Fruit fly (Drosophila melanogaster) whole organism, prepupa: ENCODE results near the gene PGS1.

ENCODE experiments used
- Blimp-1 ChIP-seq: fragments of 200-800 bp; sonication (Bioruptor generic); optimal IDR thresholded peaks from 3 replicates; lab custom pipeline; 2017; ENCODE audit warnings: missing biosample characterization, missing genetic modification characterization, mild to moderate bottlenecking, moderate library complexity, missing genetic modification reagents
- CG10669 ChIP-seq: fragments of 200-800 bp; sonication (Bioruptor generic); optimal IDR thresholded peaks from 3 replicates; lab custom pipeline; 2018; ENCODE audit warnings: missing biosample characterization, mild to moderate bottlenecking, missing genetic modification characterization, moderate library complexity
- CG11294 ChIP-seq: fragments of 200-800 bp; sonication (Bioruptor generic); IDR thresholded peaks from 2 replicates; pipeline ENCODE4 v1.3.6; 2022; ENCODE audit warnings: missing biosample characterization, missing genetic modification characterization
- CG11762 ChIP-seq: fragments of 200-800 bp; sonication (Bioruptor generic); optimal IDR thresholded peaks from 3 replicates; lab custom pipeline; 2016; ENCODE audit warnings: missing biosample characterization, missing genetic modification characterization; ENCODE audit not compliant: insufficient read depth
- CG15336 ChIP-seq: fragments of 200-800 bp; sonication (Bioruptor generic); IDR thresholded peaks from 2 replicates; pipeline ENCODE4 v1.3.6; 2022; ENCODE audit warnings: missing biosample characterization, missing genetic modification characterization
- CG1621 ChIP-seq: fragments of 200-800 bp; sonication (Bioruptor generic); optimal IDR thresholded peaks from 3 replicates; lab custom pipeline; 2018; ENCODE audit warnings: missing biosample characterization, mild to moderate bottlenecking, missing genetic modification characterization
- CG16779 ChIP-seq: fragments of 200-800 bp; sonication (Bioruptor generic); optimal IDR thresholded peaks from 3 replicates; lab custom pipeline; 2017; ENCODE audit warnings: missing biosample characterization, mild to moderate bottlenecking, missing genetic modification characterization
- CG3032 ChIP-seq: fragments of 200-800 bp; optimal IDR thresholded peaks from 2 replicates; lab custom pipeline; 2019; ENCODE audit warnings: missing biosample characterization, mild to moderate bottlenecking, missing genetic modification characterization, moderate library complexity
- CG31627 ChIP-seq: fragments of 200-800 bp; sonication (Bioruptor generic); optimal IDR thresholded peaks from 3 replicates; lab custom pipeline; 2016; ENCODE audit warnings: missing biosample characterization, missing genetic modification characterization
- CG32006 ChIP-seq: fragments of 200-800 bp; sonication (Bioruptor generic); optimal IDR thresholded peaks from 3 replicates; lab custom pipeline; 2017; ENCODE audit warnings: missing biosample characterization, mild to moderate bottlenecking, missing genetic modification characterization
- CG4318 ChIP-seq: fragments of 200-800 bp; sonication (Bioruptor generic); optimal IDR thresholded peaks from 3 replicates; lab custom pipeline; 2017; ENCODE audit warnings: missing biosample characterization, mild to moderate bottlenecking, missing genetic modification characterization
- CG6163 ChIP-seq: fragments of 200-800 bp; sonication (Bioruptor generic); IDR thresholded peaks from 3 replicates; pipeline ENCODE4 v1.3.6; 2022; ENCODE audit warnings: missing biosample characterization, missing genetic modification characterization
- CG6276 ChIP-seq: fragments of 200-800 bp; sonication (Bioruptor generic); optimal IDR thresholded peaks from 2 replicates; lab custom pipeline; 2017; ENCODE audit warnings: missing biosample characterization, mild to moderate bottlenecking, missing genetic modification characterization
- CG6792 ChIP-seq: fragments of 200-800 bp; sonication (Bioruptor generic); optimal IDR thresholded peaks from 3 replicates; lab custom pipeline; 2016; ENCODE audit warnings: missing biosample characterization, missing genetic modification characterization
- CG6808 ChIP-seq: fragments of 200-800 bp; sonication (Bioruptor generic); optimal IDR thresholded peaks from 3 replicates; lab custom pipeline; 2017; ENCODE audit warnings: missing biosample characterization, missing genetic modification characterization, mild to moderate bottlenecking, moderate library complexity, missing genetic modification reagents
- CG6854 ChIP-seq: fragments of 200-800 bp; sonication (Bioruptor generic); optimal IDR thresholded peaks from 2 replicates; lab custom pipeline; 2017; ENCODE audit warnings: missing biosample characterization, mild to moderate bottlenecking, missing genetic modification characterization
- CG7368 ChIP-seq: fragments of 200-800 bp; sonication (Bioruptor generic); optimal IDR thresholded peaks from 3 replicates; lab custom pipeline; 2016; ENCODE audit warnings: missing biosample characterization, missing genetic modification characterization
- CG8119 ChIP-seq: fragments of 200-800 bp; sonication (Bioruptor generic); IDR thresholded peaks from 3 replicates; pipeline ENCODE4 v1.3.6; 2022; ENCODE audit warnings: missing biosample characterization, missing genetic modification characterization
- CG8319 ChIP-seq: fragments of 200-800 bp; sonication (Bioruptor generic); optimal IDR thresholded peaks from 3 replicates; lab custom pipeline; 2016; ENCODE audit warnings: missing biosample characterization, missing genetic modification characterization
- CG9139 ChIP-seq: fragments of 200-800 bp; sonication (Bioruptor generic); optimal IDR thresholded peaks from 3 replicates; lab custom pipeline; 2017; ENCODE audit warnings: missing biosample characterization, mild to moderate bottlenecking, missing genetic modification characterization
- Eip75B ChIP-seq: fragments of 200-800 bp; sonication (Bioruptor generic); optimal IDR thresholded peaks from 3 replicates; lab custom pipeline; 2016; ENCODE audit warnings: missing biosample characterization, missing genetic modification characterization
- Eip78C ChIP-seq: fragments of 200-800 bp; sonication (Bioruptor generic); peaks from one replicate; lab custom pipeline; 2016; ENCODE audit warnings: missing biosample characterization, missing genetic modification characterization
- Eip93F ChIP-seq: fragments of 200-800 bp; sonication (Bioruptor generic); optimal IDR thresholded peaks from 2 replicates; lab custom pipeline; 2016; ENCODE audit warnings: missing biosample characterization, mild to moderate bottlenecking, missing genetic modification characterization
- Ets96B ChIP-seq: fragments of 200-800 bp; optimal IDR thresholded peaks from 2 replicates; lab custom pipeline; 2019; ENCODE audit warnings: missing biosample characterization, mild to moderate bottlenecking, missing genetic modification characterization, moderate library complexity
- Hr38 ChIP-seq: sonication (Bioruptor generic); optimal IDR thresholded peaks from 2 replicates; lab custom pipeline; 2016; ENCODE audit warnings: missing biosample characterization, missing genetic modification characterization
- Hr39 ChIP-seq: fragments of 200-800 bp; sonication (Bioruptor generic); optimal IDR thresholded peaks from 2 replicates; lab custom pipeline; 2016; ENCODE audit warnings: missing biosample characterization, missing genetic modification characterization
- Hr4 ChIP-seq: fragments of 200-800 bp; sonication (Bioruptor generic); optimal IDR thresholded peaks from 3 replicates; lab custom pipeline; 2016; ENCODE audit warnings: missing biosample characterization, missing genetic modification characterization
- OdsH ChIP-seq: fragments of 200-800 bp; sonication (Bioruptor generic); optimal IDR thresholded peaks from 3 replicates; lab custom pipeline; 2016; ENCODE audit warnings: missing biosample characterization, missing genetic modification characterization
- Smox ChIP-seq: fragments of 200-800 bp; sonication (Bioruptor generic); optimal IDR thresholded peaks from 3 replicates; lab custom pipeline; 2016; ENCODE audit warnings: missing biosample characterization, missing genetic modification characterization
- Sox102F ChIP-seq: fragments of 200-800 bp; sonication (Bioruptor generic); optimal IDR thresholded peaks from 2 replicates; lab custom pipeline; 2016; ENCODE audit warnings: missing biosample characterization, mild to moderate bottlenecking, missing genetic modification characterization
- Sox14 ChIP-seq: fragments of 200-800 bp; sonication (Bioruptor generic); optimal IDR thresholded peaks from 3 replicates; lab custom pipeline; 2016; ENCODE audit warnings: missing biosample characterization, missing genetic modification characterization
- Sox15 ChIP-seq: fragments of 200-800 bp; sonication (Bioruptor generic); optimal IDR thresholded peaks from 3 replicates; lab custom pipeline; 2016; ENCODE audit warnings: missing biosample characterization, missing genetic modification characterization
- achi ChIP-seq: fragments of 200-800 bp; sonication (Bioruptor generic); optimal IDR thresholded peaks from 3 replicates; lab custom pipeline; 2016; ENCODE audit warnings: missing biosample characterization, missing genetic modification characterization
- acj6 ChIP-seq: fragments of 200-800 bp; sonication (Bioruptor generic); optimal IDR thresholded peaks from 3 replicates; lab custom pipeline; 2016; ENCODE audit warnings: missing biosample characterization, missing genetic modification characterization
- cyc ChIP-seq: fragments of 200-800 bp; sonication (Bioruptor generic); optimal IDR thresholded peaks from 3 replicates; lab custom pipeline; 2016; ENCODE audit warnings: missing biosample characterization, missing genetic modification characterization
- dac ChIP-seq: fragments of 200-800 bp; sonication (Bioruptor generic); optimal IDR thresholded peaks from 2 replicates; lab custom pipeline; 2017; ENCODE audit warnings: missing biosample characterization, mild to moderate bottlenecking, missing genetic modification characterization
- dsx ChIP-seq: fragments of 200-800 bp; optimal IDR thresholded peaks from 3 replicates; lab custom pipeline; 2019; ENCODE audit warnings: missing biosample characterization, mild to moderate bottlenecking, missing genetic modification characterization, moderate library complexity; ENCODE audit not compliant: poor library complexity, severe bottlenecking
- eg ChIP-seq: fragments of 200-800 bp; sonication (Bioruptor generic); IDR thresholded peaks from 3 replicates; pipeline ENCODE4 v1.3.6; 2022; ENCODE audit warnings: missing biosample characterization, missing genetic modification characterization
- esn ChIP-seq: fragments of 200-800 bp; sonication (Bioruptor generic); optimal IDR thresholded peaks from 2 replicates; lab custom pipeline; 2016; ENCODE audit warnings: missing biosample characterization, mild to moderate bottlenecking, missing genetic modification characterization, moderate library complexity
- fd59A ChIP-seq: fragments of 200-800 bp; sonication (Bioruptor generic); optimal IDR thresholded peaks from 2 replicates; lab custom pipeline; 2017; ENCODE audit warnings: missing biosample characterization, mild to moderate bottlenecking, missing genetic modification characterization, missing genetic modification reagents
- fd85E ChIP-seq: fragments of 200-800 bp; sonication (Bioruptor generic); optimal IDR thresholded peaks from 3 replicates; lab custom pipeline; 2016; ENCODE audit warnings: missing biosample characterization, missing genetic modification characterization
- fkh ChIP-seq: fragments of 200-800 bp; sonication (Bioruptor generic); optimal IDR thresholded peaks from 3 replicates; lab custom pipeline; 2017; ENCODE audit warnings: missing biosample characterization, mild to moderate bottlenecking, missing genetic modification characterization, moderate library complexity
- lz ChIP-seq: fragments of 200-800 bp; sonication (Bioruptor generic); optimal IDR thresholded peaks from 3 replicates; lab custom pipeline; 2016; ENCODE audit warnings: missing biosample characterization, missing genetic modification characterization
- net ChIP-seq: fragments of 200-800 bp; sonication (Bioruptor generic); optimal IDR thresholded peaks from 3 replicates; lab custom pipeline; 2016; ENCODE audit warnings: missing biosample characterization, missing genetic modification characterization
- pdm3 ChIP-seq: fragments of 200-800 bp; sonication (Bioruptor generic); optimal IDR thresholded peaks from 3 replicates; lab custom pipeline; 2016; ENCODE audit warnings: missing biosample characterization, missing genetic modification characterization
- salr ChIP-seq, 2 experiments: fragments of 200-800 bp; sonication (Bioruptor generic); optimal IDR thresholded peaks; 3 replicates each; lab custom pipeline; 2016 to 2018; ENCODE audit warnings: missing biosample characterization in 2 of 2, missing genetic modification characterization in 2 of 2, mild to moderate bottlenecking in 1 of 2
- spab ChIP-seq: fragments of 200-800 bp; sonication (Bioruptor generic); optimal IDR thresholded peaks from 2 replicates; lab custom pipeline; 2017; ENCODE audit warnings: missing biosample characterization, mild to moderate bottlenecking, missing genetic modification characterization, missing genetic modification reagents
- svp ChIP-seq: fragments of 200-800 bp; sonication (Bioruptor generic); peaks from one replicate; lab custom pipeline; 2016; ENCODE audit warnings: missing biosample characterization, missing genetic modification characterization
- topi ChIP-seq: fragments of 200-800 bp; sonication (Bioruptor generic); optimal IDR thresholded peaks from 3 replicates; lab custom pipeline; 2016; ENCODE audit warnings: missing biosample characterization, missing genetic modification characterization
- vri ChIP-seq: fragments of 200-800 bp; sonication (Bioruptor generic); optimal IDR thresholded peaks from 3 replicates; lab custom pipeline; 2016; ENCODE audit warnings: missing biosample characterization, mild to moderate bottlenecking, missing genetic modification characterization

Gene PGS1

dm6 chr3R:18788365-18789147 lies 42.7 kb upstream of the PGS1 start:
- TF ChIP-seq CG4318 (GFP tag; lab: Kevin White, UChicago) (peak; percentile 70), CG15336 (peak; percentile 81), topi (GFP tag; lab: Kevin White, UChicago) (peak; percentile 87), CG1621 (tag; lab: Kevin White, UChicago) (peak; percentile 76), fkh (GFP tag; lab: Kevin White, UChicago) (no peak), Eip93F (no peak), acj6 (GFP tag; lab: Kevin White, UChicago) (peak; percentile 89), dac (GFP tag; lab: Kevin White, UChicago) (peak; percentile 58), fd85E (no peak), eg (GFP tag; lab: Robert Waterston, UW) (peak; percentile 80), Blimp-1 (peak; percentile 69), Ets96B (tag; lab: Kevin White, UChicago) (peak; percentile 89), svp (peak; percentile 93), CG8119 (GFP tag; lab: Robert Waterston, UW) (peak; percentile 86), dsx (GFP tag; lab: Kevin White, UChicago) (peak; percentile 61), Sox14 (GFP tag; lab: Kevin White, UChicago) (peak; percentile 86), Sox102F (GFP tag; lab: Kevin White, UChicago) (peak; percentile 86), cyc (peak; percentile 94), OdsH (GFP tag; lab: Kevin White, UChicago) (peak; percentile 80), CG31627 (peak; percentile 88), Hr38 (GFP tag; lab: Kevin White, UChicago) (no peak), CG6854 (GFP tag; lab: Kevin White, UChicago) (peak; percentile 72), CG7368 (GFP tag; lab: Kevin White, UChicago) (peak; percentile 71), CG11294 (GFP tag; lab: Robert Waterston, UW) (peak; percentile 54; the same call in 1 of the 2 replicates), CG8319 (GFP tag; lab: Kevin White, UChicago) (peak; percentile 62), achi (peak; percentile 81), lz (peak; percentile 88), Hr4 (peak; percentile 74), fd59A (GFP tag; lab: Kevin White, UChicago) (peak; percentile 83), salr (GFP tag; optimal IDR thresholded peaks at IDR 0.05; lab: Kevin White, UChicago) (peak; percentile 71 to 85), CG6808 (GFP tag; lab: Kevin White, UChicago) (peak; percentile 84), spab (GFP tag; lab: Kevin White, UChicago) (peak; percentile 79), CG32006 (GFP tag; lab: Kevin White, UChicago) (peak; percentile 84), CG6792 (peak; percentile 87), CG6276 (GFP tag; lab: Kevin White, UChicago) (peak; percentile 73), Hr39 (peak; percentile 89), CG11762 (peak; percentile 78), Smox (GFP tag; lab: Kevin White, UChicago) (peak; percentile 86), Sox15 (GFP tag; lab: Kevin White, UChicago) (peak; percentile 70), CG9139 (GFP tag; lab: Kevin White, UChicago) (peak; percentile 64), Eip78C (GFP tag; lab: Kevin White, UChicago) (peak; percentile 91), vri (GFP tag; lab: Kevin White, UChicago) (peak; percentile 85), net (GFP tag; lab: Kevin White, UChicago) (peak; percentile 76), CG6163 (GFP tag; lab: Robert Waterston, UW) (peak; percentile 93), CG10669 (GFP tag; lab: Kevin White, UChicago) (peak; percentile 82), CG16779 (tag; lab: Kevin White, UChicago) (peak; percentile 14), CG3032 (tag; lab: Kevin White, UChicago) (peak; percentile 82), pdm3 (peak; percentile 79), Eip75B (GFP tag; lab: Kevin White, UChicago) (peak; percentile 85), esn (GFP tag; lab: Kevin White, UChicago) (peak; percentile 91)
